Worm (Caenorhabditis elegans) whole organism, L1 larva: ENCODE measurements around the gene nmgp-1.

ENCODE experiments used
- C04F5.9 ChIP-seq: sonication (generic microtip); optimal IDR thresholded peaks from 2 replicates; lab custom pipeline; 2016; ENCODE audit warnings: missing genetic modification characterization, missing compliant biosample characterization
- aha-1 ChIP-seq: fragments of 150-350 bp; optimal IDR thresholded peaks from 2 replicates; lab custom pipeline; 2014; ENCODE audit warnings: missing biosample characterization, missing genetic modification characterization
- alr-1 ChIP-seq: fragments of 200-800 bp; sonication (Bioruptor generic); optimal IDR thresholded peaks from 2 replicates; lab custom pipeline; 2018; ENCODE audit warnings: borderline replicate concordance, mild to moderate bottlenecking, missing genetic modification characterization, missing compliant biosample characterization
- blmp-1 ChIP-seq: fragments of 150-350 bp; optimal IDR thresholded peaks from 2 replicates; lab custom pipeline; 2014; ENCODE audit warnings: missing biosample characterization, missing genetic modification characterization
- ceh-63 ChIP-seq: fragments of 200-800 bp; sonication (Bioruptor generic); optimal IDR thresholded peaks from 2 replicates; lab custom pipeline; 2018; ENCODE audit warnings: mild to moderate bottlenecking, missing genetic modification characterization, missing compliant biosample characterization
- ceh-8 ChIP-seq: fragments of 200-800 bp; sonication (Bioruptor generic); optimal IDR thresholded peaks from 2 replicates; lab custom pipeline; 2018; ENCODE audit warnings: mild to moderate bottlenecking, missing genetic modification characterization, moderate library complexity, missing compliant biosample characterization
- ceh-82 ChIP-seq, 3 experiments: fragments of 150-350 bp in 1 of 3; sonication (generic microtip) in 2 of 3; optimal IDR thresholded peaks; 2 replicates each; lab custom pipeline; 2014 to 2017; ENCODE audit warnings: missing biosample characterization in 3 of 3, missing genetic modification characterization in 3 of 3
- ceh-88 ChIP-seq: fragments of 200-800 bp; sonication (Bioruptor generic); IDR thresholded peaks from 2 replicates; pipeline ENCODE4 v1.3.6; 2022; ENCODE audit warnings: missing genetic modification characterization, missing compliant biosample characterization
- dpl-1 ChIP-seq, 3 experiments: fragments of 150-350 bp in 2 of 3; sonication (generic microtip) in 1 of 3; optimal IDR thresholded peaks; 2 replicates each; lab custom pipeline; 2014 to 2017; ENCODE audit warnings: missing biosample characterization in 3 of 3, missing genetic modification characterization in 3 of 3, missing genetic modification reagents in 3 of 3
- dsc-1 ChIP-seq: sonication (generic microtip); optimal IDR thresholded peaks from 2 replicates; lab custom pipeline; 2016; ENCODE audit warnings: mild to moderate bottlenecking, missing genetic modification characterization, missing compliant biosample characterization
- efl-1 ChIP-seq, 4 experiments: fragments of 150-350 bp; optimal IDR thresholded peaks in 3 of 4; peaks in 1 of 4; 1 replicate in 1 of 4; 2 replicates in 3 of 4; lab custom pipeline; 2014; ENCODE audit warnings: missing biosample characterization in 2 of 4, missing genetic modification characterization in 2 of 4, missing genetic modification reagents in 2 of 4
- efl-3 ChIP-seq: fragments of 200-800 bp; sonication (Bioruptor generic); optimal IDR thresholded peaks from 2 replicates; lab custom pipeline; 2018; ENCODE audit warnings: mild to moderate bottlenecking, missing genetic modification characterization, missing compliant biosample characterization
- egl-27 ChIP-seq, 2 experiments: fragments of 150-350 bp in 1 of 2; sonication (generic microtip); optimal IDR thresholded peaks; 3 replicates each; lab custom pipeline; 2017 to 2018; ENCODE audit warnings: missing biosample characterization in 2 of 2, missing genetic modification characterization in 2 of 2, missing genetic modification reagents in 2 of 2
- fkh-10 ChIP-seq: sonication (generic microtip); optimal IDR thresholded peaks from 2 replicates; lab custom pipeline; 2017; ENCODE audit warnings: missing biosample characterization, missing genetic modification reagents, missing genetic modification characterization
- fkh-8 ChIP-seq: sonication (generic microtip); optimal IDR thresholded peaks from 2 replicates; lab custom pipeline; 2016; ENCODE audit warnings: mild to moderate bottlenecking, missing genetic modification characterization, missing compliant biosample characterization
- hlh-4 ChIP-seq: sonication (generic microtip); optimal IDR thresholded peaks from 2 replicates; lab custom pipeline; 2016; ENCODE audit warnings: mild to moderate bottlenecking, missing genetic modification characterization, missing compliant biosample characterization
- hpl-2 ChIP-seq: fragments of 150-350 bp; optimal IDR thresholded peaks from 2 replicates; lab custom pipeline; 2014; ENCODE audit warnings: missing biosample characterization, missing genetic modification reagents, missing genetic modification characterization
- lin-14 ChIP-seq: fragments of 200-800 bp; sonication (Bioruptor generic); optimal IDR thresholded peaks from 2 replicates; lab custom pipeline; 2018; ENCODE audit warnings: mild to moderate bottlenecking, missing genetic modification characterization, moderate library complexity, missing compliant biosample characterization
- lin-15B ChIP-seq: fragments of 150-350 bp; sonication (generic microtip); optimal IDR thresholded peaks from 3 replicates; lab custom pipeline; 2014; ENCODE audit warnings: missing biosample characterization, missing genetic modification characterization
- lir-3 ChIP-seq: sonication (generic microtip); optimal IDR thresholded peaks from 2 replicates; lab custom pipeline; 2016; ENCODE audit warnings: mild to moderate bottlenecking, missing genetic modification characterization, moderate library complexity, missing compliant biosample characterization; ENCODE audit not compliant: poor library complexity
- lsy-2 ChIP-seq, 2 experiments: fragments of 150-350 bp; optimal IDR thresholded peaks; 2 replicates each; lab custom pipeline; 2014; ENCODE audit warnings: missing biosample characterization in 2 of 2, missing genetic modification characterization in 2 of 2
- mdl-1 ChIP-seq, 2 experiments: fragments of 150-350 bp; optimal IDR thresholded peaks; 2 replicates each; lab custom pipeline; 2014 to 2017; ENCODE audit warnings: missing biosample characterization in 2 of 2, missing genetic modification characterization in 2 of 2, inconsistent platforms in 1 of 2
- mep-1 ChIP-seq: fragments of 150-350 bp; optimal IDR thresholded peaks from 2 replicates; lab custom pipeline; 2014; ENCODE audit warnings: missing biosample characterization, missing genetic modification characterization
- nhr-237 ChIP-seq: fragments of 150-350 bp; optimal IDR thresholded peaks from 2 replicates; lab custom pipeline; 2014; ENCODE audit warnings: missing biosample characterization, missing genetic modification characterization
- nhr-28 ChIP-seq: fragments of 150-350 bp; optimal IDR thresholded peaks from 2 replicates; lab custom pipeline; 2014; ENCODE audit warnings: missing biosample characterization, missing genetic modification characterization
- nhr-71 ChIP-seq: sonication (generic microtip); optimal IDR thresholded peaks from 2 replicates; lab custom pipeline; 2016; ENCODE audit warnings: mild to moderate bottlenecking, missing genetic modification characterization, moderate library complexity, missing compliant biosample characterization
- nhr-84 ChIP-seq: sonication (generic microtip); optimal IDR thresholded peaks from 2 replicates; lab custom pipeline; 2017; ENCODE audit warnings: missing biosample characterization, missing genetic modification characterization
- nhr-85 ChIP-seq: sonication (generic microtip); peaks from one replicate; lab custom pipeline; 2016; ENCODE audit warnings: missing genetic modification characterization, inconsistent platforms, missing compliant biosample characterization
- pag-3 ChIP-seq: sonication (generic microtip); optimal IDR thresholded peaks from 2 replicates; lab custom pipeline; 2017; ENCODE audit warnings: missing genetic modification characterization, mild to moderate bottlenecking, missing compliant biosample characterization, antibody characterized with exemption, borderline replicate concordance; ENCODE audit not compliant: insufficient read depth
- pqm-1 ChIP-seq: sonication (generic microtip); optimal IDR thresholded peaks from 3 replicates; lab custom pipeline; 2017; ENCODE audit warnings: missing biosample characterization, missing genetic modification characterization
- rnt-1 ChIP-seq: sonication (generic microtip); optimal IDR thresholded peaks from 2 replicates; lab custom pipeline; 2016; ENCODE audit warnings: mild to moderate bottlenecking, missing genetic modification characterization, moderate library complexity, missing compliant biosample characterization
- skn-1 ChIP-seq: fragments of 150-350 bp; optimal IDR thresholded peaks from 2 replicates; lab custom pipeline; 2014; ENCODE audit warnings: missing biosample characterization, missing genetic modification characterization
- snu-23 ChIP-seq: sonication (generic microtip); optimal IDR thresholded peaks from 2 replicates; lab custom pipeline; 2016; ENCODE audit warnings: missing genetic modification characterization, missing compliant biosample characterization
- sptf-1 ChIP-seq: fragments of 150-350 bp; optimal IDR thresholded peaks from 2 replicates; lab custom pipeline; 2014; ENCODE audit warnings: missing biosample characterization, missing genetic modification characterization
- unc-130 ChIP-seq: fragments of 150-350 bp; optimal IDR thresholded peaks from 2 replicates; lab custom pipeline; 2017; ENCODE audit warnings: missing biosample characterization, missing genetic modification characterization, inconsistent platforms
- unc-98 ChIP-seq: fragments of 200-800 bp; sonication (Bioruptor generic); IDR thresholded peaks from 2 replicates; pipeline ENCODE4 v1.3.6; 2022; ENCODE audit warnings: missing genetic modification characterization, missing compliant biosample characterization
- vab-15 ChIP-seq: sonication (generic microtip); optimal IDR thresholded peaks from 2 replicates; lab custom pipeline; 2017; ENCODE audit warnings: missing genotype, mild to moderate bottlenecking, missing genetic modification characterization, missing compliant biosample characterization

Gene nmgp-1

DNA sequence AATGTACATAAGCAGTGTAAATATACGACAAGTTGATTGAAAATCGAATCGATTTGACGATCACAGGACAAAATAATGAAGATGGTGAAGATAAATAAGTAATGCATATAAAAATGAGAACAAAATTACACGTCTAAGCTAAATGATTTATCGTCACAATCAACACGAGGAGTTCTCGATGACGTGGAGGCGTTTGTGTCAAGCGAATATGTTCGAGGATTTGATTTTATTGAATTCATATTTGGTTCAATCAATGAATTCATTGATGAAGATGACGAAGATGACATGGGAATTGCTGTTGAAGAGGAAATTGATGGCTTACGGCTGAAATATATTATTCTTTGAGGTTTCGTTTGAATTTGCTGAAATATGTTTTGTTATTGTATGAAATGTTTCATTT lies 31.9 kb downstream of the nmgp-1 start, which contains the start of gene nyn-3:
TSS of gene nyn-3 (minus strand) at position 101 of the 400 bp plus-strand sequence.
- TF ChIP-seq dpl-1 (GFP tag; optimal IDR thresholded peaks at IDR 0.05; lab: Kevin White, UChicago) (no peak), aha-1 (no peak), alr-1 (tag; lab: Kevin White, UChicago) (no peak), ceh-8 (no peak), fkh-10 (GFP tag; lab: Kevin White, UChicago) (no peak), egl-27 (tag; optimal IDR thresholded peaks at IDR 0.05; lab: Kevin White, UChicago) (no peak)

DNA sequence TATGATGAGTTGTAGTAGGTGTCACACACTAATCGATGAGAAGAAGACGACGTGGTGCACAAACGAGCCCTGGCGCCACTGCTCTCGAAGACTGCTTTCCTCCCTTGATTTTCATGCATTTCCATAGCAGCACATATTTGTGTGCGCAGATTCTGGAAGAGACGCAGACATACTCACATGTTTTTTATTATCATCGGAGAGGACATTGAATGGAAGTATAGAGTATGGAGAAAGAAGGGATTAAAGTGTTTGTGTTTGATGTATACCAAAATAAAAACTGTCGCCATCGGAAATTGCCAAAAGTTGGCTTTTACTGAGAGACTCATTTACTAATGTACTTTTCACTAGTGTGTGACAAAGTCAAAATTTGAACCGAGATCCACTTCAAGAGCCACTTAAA lies 33.6 kb downstream of the nmgp-1 start, which contains the start of gene mps-1:
TSS of gene mps-1 (minus strand) at position 101 of the 400 bp plus-strand sequence.
- TF ChIP-seq dsc-1 (tag; lab: Kevin White, UChicago) (peak; percentile 27), vab-15 (tag; lab: Kevin White, UChicago) (no peak), fkh-8 (tag; lab: Kevin White, UChicago) (peak; percentile 51)

DNA sequence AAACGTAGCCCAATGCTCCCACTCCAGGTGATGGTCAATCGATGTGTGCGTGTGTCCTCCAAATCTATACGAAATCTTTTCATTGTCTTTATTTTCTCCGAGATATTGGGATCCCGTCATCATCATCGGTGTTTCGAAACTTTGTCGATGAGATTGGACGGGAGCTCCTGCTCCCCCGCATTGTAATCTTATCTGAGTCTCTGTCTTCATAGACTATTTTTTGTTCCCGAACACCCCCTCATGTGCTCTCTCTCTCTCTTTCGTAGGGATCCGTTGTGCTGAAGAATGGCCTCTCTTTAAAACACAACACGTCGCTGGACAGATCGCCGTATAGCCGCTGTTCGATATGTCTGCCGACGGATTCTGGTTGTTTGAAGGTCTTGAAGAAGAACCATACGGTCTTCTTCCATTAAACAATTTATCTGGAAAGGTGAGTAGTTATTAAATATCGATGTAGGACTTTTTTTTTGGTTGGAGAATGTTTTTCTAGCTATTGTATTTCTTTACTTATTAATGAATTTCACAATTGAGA lies 42.6 kb downstream of the nmgp-1 start, which contains the start of gene C29F5.1:
TSS of gene C29F5.1 (plus strand) at position 317 of the 532 bp plus-strand sequence.
- TF ChIP-seq lir-3 (tag; lab: Kevin White, UChicago) = no peak
- peak in 1 of 2 experiments; percentile 2 for TF ChIP-seq lsy-2 (tag; optimal IDR thresholded peaks at IDR 0.05; lab: Kevin White, UChicago)
- no peak for TF ChIP-seq efl-1 (optimal IDR thresholded peaks at IDR 0.05; lab: Kevin White, UChicago)
- TF ChIP-seq efl-1 (GFP tag; optimal IDR thresholded peaks at IDR 0.05 in 1 of 2; lab: Kevin White, UChicago) = peak in 1 of 2 experiments; percentile 92
- TF ChIP-seq dsc-1 (tag; lab: Kevin White, UChicago) = peak; percentile 34
- no peak for TF ChIP-seq unc-130 (tag; lab: Kevin White, UChicago)
- no peak for TF ChIP-seq skn-1 (tag; lab: Kevin White, UChicago)
- TF ChIP-seq ceh-63 (GFP tag; lab: Kevin White, UChicago) = no peak
- peak in 1 of 2 experiments; percentile 0 for TF ChIP-seq mdl-1 (tag; optimal IDR thresholded peaks at IDR 0.05; lab: Kevin White, UChicago)
- no peak for TF ChIP-seq mep-1 (tag; lab: Kevin White, UChicago)
- no peak for TF ChIP-seq hlh-4 (tag; lab: Kevin White, UChicago)
- no peak for TF ChIP-seq blmp-1
- TF ChIP-seq lin-14 = peak; percentile 89
- TF ChIP-seq sptf-1 (tag; lab: Kevin White, UChicago) = no peak
- peak; percentile 50 for TF ChIP-seq rnt-1 (tag; lab: Kevin White, UChicago)
- TF ChIP-seq pqm-1 (tag; lab: Kevin White, UChicago) = no peak
- peak; percentile 43 for TF ChIP-seq nhr-71 (tag; lab: Kevin White, UChicago)
- TF ChIP-seq pag-3 (tag; lab: Kevin White, UChicago) = peak; percentile 11
- TF ChIP-seq efl-3 (GFP tag; lab: Kevin White, UChicago) = no peak
- peak; percentile 20 for TF ChIP-seq snu-23 (GFP tag; lab: Kevin White, UChicago)
- TF ChIP-seq unc-98 (GFP tag; lab: Robert Waterston, UW) = no peak

DNA sequence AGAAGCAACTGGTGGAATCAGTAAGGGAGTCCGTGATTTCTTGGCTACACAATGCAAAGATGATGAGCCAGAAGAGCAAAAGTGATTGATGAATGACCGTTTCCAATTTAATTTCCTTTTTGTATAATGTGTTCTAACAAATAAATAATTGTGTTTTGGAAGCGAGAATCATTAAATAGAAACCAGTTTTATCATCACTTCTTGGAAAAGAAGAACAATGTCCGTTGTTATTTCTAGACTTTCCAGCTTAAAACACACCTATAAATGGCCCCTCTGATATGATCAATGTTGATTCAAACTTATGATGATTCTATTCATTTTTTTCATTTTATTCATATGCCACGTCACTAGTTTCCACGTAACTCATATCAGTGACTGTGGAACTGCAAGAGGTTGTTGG lies 45.5 kb downstream of the nmgp-1 start, which contains the start of gene C29F5.8:
TSS of gene C29F5.8 (plus strand) at position 301 of the 400 bp plus-strand sequence.
- TF ChIP-seq efl-3 (GFP tag; lab: Kevin White, UChicago) (no peak), mdl-1 (tag; optimal IDR thresholded peaks at IDR 0.05; lab: Kevin White, UChicago) (no peak), C04F5.9 (no peak), nhr-85 (no peak), nhr-28 (no peak), lin-15B (tag; lab: Kevin White, UChicago) (no peak), hpl-2 (GFP tag; lab: Kevin White, UChicago) (no peak), nhr-84 (no peak), ceh-82 (tag; optimal IDR thresholded peaks at IDR 0.05; lab: Kevin White, UChicago) (no peak), nhr-237 (no peak), mep-1 (tag; lab: Kevin White, UChicago) (no peak), ceh-88 (GFP tag; lab: Robert Waterston, UW) (no peak)
